Fruit fly (Drosophila melanogaster): ENCODE measurements around the gene Taf3.

Gene Taf3

DNA sequence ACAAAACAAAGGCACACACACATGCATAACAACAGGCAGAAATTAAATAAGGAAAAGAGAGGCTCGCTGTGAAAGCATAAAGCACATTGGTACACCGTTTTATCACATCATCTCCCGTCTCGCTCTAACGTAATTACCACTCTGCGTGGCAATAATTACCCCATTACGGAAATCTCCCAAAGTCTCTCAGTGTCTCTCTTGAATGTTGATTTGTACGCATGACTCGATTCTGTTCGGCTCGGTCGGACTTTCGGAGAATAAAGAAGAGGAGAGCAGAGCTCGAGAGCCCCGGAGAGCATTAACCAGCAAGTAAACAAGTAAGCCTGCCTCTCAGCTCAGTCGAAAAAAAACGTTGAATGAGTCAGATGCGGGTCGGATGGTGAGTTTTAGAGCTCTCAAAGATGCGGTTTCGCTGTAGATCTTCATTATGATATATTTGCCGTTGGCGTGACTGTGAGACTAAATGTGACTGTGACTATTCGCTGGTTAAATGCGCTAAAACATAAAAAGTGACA, 34.9 kb upstream of the Taf3 start, which contains the start of gene zfh2 (continued):
- TF ChIP-seq Hr78 (GFP tag; optimal IDR thresholded peaks at IDR 0.05), result no peak
- TF ChIP-seq jumu (GFP tag; optimal IDR thresholded peaks at IDR 0.05), result no peak
- no peak for TF ChIP-seq Dp (GFP tag; optimal IDR thresholded peaks at IDR 0.05)
- no peak for TF ChIP-seq CG14965 (GFP tag; optimal IDR thresholded peaks at IDR 0.05; ENCODE audit: borderline replicate concordance)
- TF ChIP-seq CG14014 (GFP tag; IDR thresholded peaks at IDR 0.05), result no peak; the same call in 1 of the 2 replicates
- TF ChIP-seq CG5953 (GFP tag; IDR thresholded peaks at IDR 0.05), result no peak
- no peak for TF ChIP-seq Lim3 (GFP tag; IDR thresholded peaks at IDR 0.05)
- TF ChIP-seq pzg (GFP tag; optimal IDR thresholded peaks at IDR 0.05), result no peak
- TF ChIP-seq Pdp1 (GFP tag; optimal IDR thresholded peaks at IDR 0.05), result peak in 1 of 2 experiments; percentile 43
- TF ChIP-seq fd3F (GFP tag; optimal IDR thresholded peaks at IDR 0.05), result no peak
- no peak for TF ChIP-seq luna (GFP tag; optimal IDR thresholded peaks at IDR 0.05)
- TF ChIP-seq ro (GFP tag; IDR thresholded peaks at IDR 0.05), result no peak
- TF ChIP-seq Hmr (GFP tag; optimal IDR thresholded peaks at IDR 0.05), result peak; percentile 26
- no peak for TF ChIP-seq prd (optimal IDR thresholded peaks at IDR 0.05)
- peak; percentile 34; the same call in 1 of the 3 replicates for TF ChIP-seq prd (GFP tag; IDR thresholded peaks at IDR 0.05)
- no peak for TF ChIP-seq CG2875 (GFP tag; optimal IDR thresholded peaks at IDR 0.05)
- peak; percentile 5 for TF ChIP-seq CG11504 (tag; optimal IDR thresholded peaks at IDR 0.05)
- no peak for TF ChIP-seq zfh1 (GFP tag; IDR thresholded peaks at IDR 0.05)
- TF ChIP-seq ems (GFP tag; optimal IDR thresholded peaks at IDR 0.05), result no peak
- no peak for TF ChIP-seq Kr (GFP tag; optimal IDR thresholded peaks at IDR 0.05)
- no peak for TF ChIP-seq unc-4 (GFP tag; IDR thresholded peaks at IDR 0.05; ENCODE audit: partially characterized antibody)
- TF ChIP-seq seq (GFP tag; IDR thresholded peaks at IDR 0.05), result peak; percentile 70; the same call in 1 of the 2 replicates
- no peak for TF ChIP-seq CG17829 (tag; optimal IDR thresholded peaks at IDR 0.05)
- TF ChIP-seq Abd-B (GFP tag; optimal IDR thresholded peaks at IDR 0.05), result no peak
- TF ChIP-seq HLH54F (GFP tag; optimal IDR thresholded peaks at IDR 0.05), result no peak
- no peak for TF ChIP-seq CG14710 (tag; optimal IDR thresholded peaks at IDR 0.05)
- no peak for TF ChIP-seq CG6654 (GFP tag; optimal IDR thresholded peaks at IDR 0.05)
- TF ChIP-seq HLHmδ (GFP tag; optimal IDR thresholded peaks at IDR 0.05), result peak; percentile 62
- no peak for TF ChIP-seq al (GFP tag; IDR thresholded peaks at IDR 0.05)
- peak; percentile 28 for TF ChIP-seq unpg (GFP tag; optimal IDR thresholded peaks at IDR 0.05)
- no peak for TF ChIP-seq CG4282 (GFP tag; optimal IDR thresholded peaks at IDR 0.05)
- no peak for TF ChIP-seq CTCF (GFP tag; optimal IDR thresholded peaks at IDR 0.05)
- TF ChIP-seq CG11093 (GFP tag; IDR thresholded peaks at IDR 0.05), result no peak
- TF ChIP-seq CG15601 (tag; optimal IDR thresholded peaks at IDR 0.05), result no peak
- TF ChIP-seq CG9727 (GFP tag; optimal IDR thresholded peaks at IDR 0.05), result peak; percentile 8
- TF ChIP-seq az2 (GFP tag; optimal IDR thresholded peaks at IDR 0.05), result no peak
- no peak for TF ChIP-seq HmgD (GFP tag; optimal IDR thresholded peaks at IDR 0.05)
- TF ChIP-seq NK7.1 (GFP tag; optimal IDR thresholded peaks at IDR 0.05), result no peak
- TF ChIP-seq Lhr (GFP tag; optimal IDR thresholded peaks at IDR 0.05), result no peak
- peak; percentile 44 for TF ChIP-seq CG13894 (tag; optimal IDR thresholded peaks at IDR 0.05)
- TF ChIP-seq CG14860 (GFP tag; IDR thresholded peaks at IDR 0.05; ENCODE audit: partially characterized antibody), result no peak
- no peak for TF ChIP-seq CG10979 (tag; optimal IDR thresholded peaks at IDR 0.05)
- TF ChIP-seq Oaz (GFP tag; IDR thresholded peaks at IDR 0.05), result no peak
- TF ChIP-seq CG34376 (GFP tag; optimal IDR thresholded peaks at IDR 0.05), result peak; percentile 35
- no peak for TF ChIP-seq bigmax (GFP tag; optimal IDR thresholded peaks at IDR 0.05)
- TF ChIP-seq CG6175 (GFP tag; IDR thresholded peaks at IDR 0.05), result no peak
- TF ChIP-seq Vsx1 (GFP tag; optimal IDR thresholded peaks at IDR 0.05), result peak; percentile 81
- TF ChIP-seq CG17802 (tag; optimal IDR thresholded peaks at IDR 0.05), result no peak
- no peak for TF ChIP-seq CG9609 (GFP tag; optimal IDR thresholded peaks at IDR 0.05)
- TF ChIP-seq TFAM (GFP tag; optimal IDR thresholded peaks at IDR 0.05), result no peak
- no peak for TF ChIP-seq pita (GFP tag; optimal IDR thresholded peaks at IDR 0.05)
